Worm (Caenorhabditis elegans) whole organism, midembryonic: ENCODE measurements around the gene Y39A3CL.3.

Experiments used
- flt-1 ChIP-seq: fragments of 200-800 bp; sonication (Bioruptor generic); IDR thresholded peaks from 2 replicates; pipeline ENCODE4 v1.3.6; 2022; ENCODE audit warnings: missing genetic modification characterization, missing compliant biosample characterization
- med-1 ChIP-seq: sonication (generic microtip); optimal IDR thresholded peaks from 2 replicates; lab custom pipeline; 2017; ENCODE audit warnings: missing genetic modification characterization, mild to moderate bottlenecking, missing compliant biosample characterization, antibody characterized with exemption, missing genetic modification reagents; ENCODE audit not compliant: insufficient read depth
- tab-1 ChIP-seq: fragments of 200-800 bp; sonication (Bioruptor generic); IDR thresholded peaks from 2 replicates; pipeline ENCODE4 v1.3.6; 2022; ENCODE audit warnings: missing genetic modification characterization, missing compliant biosample characterization

DNA sequence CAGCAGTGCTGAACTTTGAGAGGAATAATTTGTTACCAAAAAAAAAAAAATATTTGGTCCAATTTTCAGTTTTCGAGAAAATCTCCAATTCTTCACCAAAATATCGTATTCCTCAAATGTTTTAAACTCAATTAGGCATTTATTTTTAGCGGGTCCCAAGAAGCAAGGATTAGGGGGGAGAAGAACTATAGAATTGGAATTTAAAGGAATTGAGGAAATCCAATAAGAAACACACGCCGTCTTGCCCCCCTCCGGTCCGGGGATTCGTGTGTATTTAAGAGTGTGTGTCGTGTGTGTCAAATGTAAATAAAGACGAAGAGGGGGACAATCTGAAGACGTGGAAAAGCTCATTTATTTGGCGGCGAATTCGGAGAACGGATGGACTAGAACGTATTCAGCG is 44.2 kb upstream of the Y39A3CL.3 start:
- TF ChIP-seq tab-1 (no peak), flt-1 (no peak), med-1 (GFP tag; lab: Kevin White, UChicago) (no peak)
